Worm (Caenorhabditis elegans): ENCODE measurements around the gene T04A8.7.
A peak's percentile ranks its signal among the peaks of the same experiment; 100 is the strongest.

- TF ChIP-seq ztf-11 (tag; optimal IDR thresholded peaks at IDR 0.05) (no peak), pqm-1 (tag; optimal IDR thresholded peaks at IDR 0.05) (no peak), lin-39 (tag; optimal IDR thresholded peaks at IDR 0.05) (no peak), zag-1 (tag; optimal IDR thresholded peaks at IDR 0.05) (no peak), saeg-2 (GFP tag; IDR thresholded peaks at IDR 0.05) (no peak), nhr-6 (tag; optimal IDR thresholded peaks at IDR 0.05) (no peak), nhr-48 (tag; optimal IDR thresholded peaks at IDR 0.05) (no peak), Y48G9A.11 (GFP tag; IDR thresholded peaks at IDR 0.05) (no peak), ZK546.5 (tag; optimal IDR thresholded peaks at IDR 0.05) (no peak), unc-62 (GFP tag; optimal IDR thresholded peaks at IDR 0.05 in 1 of 2) (peak in 1 of 2 experiments; percentile 50), unc-62 (tag; optimal IDR thresholded peaks at IDR 0.05) (no peak), mdl-1 (tag; optimal IDR thresholded peaks at IDR 0.05) (no peak)
Measured at ce11 chrIII:4653374-4653773, 41.8 kb upstream of the T04A8.7 start.

Measured in whole organism, L4 larva.